Fruit fly (Drosophila melanogaster) whole organism, embryonic: ENCODE measurements around the gene CG46387.

Experiments used
- Abd-B ChIP-seq: fragments of 200-800 bp; sonication (Bioruptor generic); optimal IDR thresholded peaks from 2 replicates; lab custom pipeline; 2018; ENCODE audit warnings: missing biosample characterization, mild to moderate bottlenecking, missing genetic modification characterization, moderate library complexity
- Adf1 ChIP-seq: fragments of 200-800 bp; sonication (Bioruptor generic); IDR thresholded peaks from 2 replicates; pipeline ENCODE4 v1.3.6; 2022; ENCODE audit warnings: missing biosample characterization, missing genetic modification characterization
- C15 ChIP-seq: fragments of 200-800 bp; sonication (Bioruptor generic); IDR thresholded peaks from 3 replicates; pipeline ENCODE4 v1.3.6; 2022; ENCODE audit warnings: missing biosample characterization, missing genetic modification characterization
- CG10147 ChIP-seq: fragments of 200-800 bp; sonication (Bioruptor generic); optimal IDR thresholded peaks from 2 replicates; lab custom pipeline; 2019; ENCODE audit warnings: missing biosample characterization, mild to moderate bottlenecking, missing genetic modification characterization, moderate library complexity
- CG12236 ChIP-seq: fragments of 200-800 bp; sonication (Bioruptor generic); optimal IDR thresholded peaks from 2 replicates; lab custom pipeline; 2016; ENCODE audit warnings: missing biosample characterization, missing genetic modification characterization
- CG13894 ChIP-seq: fragments of 200-800 bp; sonication (Bioruptor generic); optimal IDR thresholded peaks from 3 replicates; lab custom pipeline; 2018; ENCODE audit warnings: missing biosample characterization, mild to moderate bottlenecking, missing genetic modification characterization, moderate library complexity
- CG18764 ChIP-seq: fragments of 200-800 bp; sonication (Bioruptor generic); optimal IDR thresholded peaks from 3 replicates; lab custom pipeline; 2016; ENCODE audit warnings: missing biosample characterization, missing genetic modification characterization
- CG2889 ChIP-seq: fragments of 200-800 bp; sonication (Bioruptor generic); IDR thresholded peaks from 3 replicates; pipeline ENCODE4 v1.3.6; 2022; ENCODE audit warnings: missing biosample characterization, missing genetic modification characterization
- CG43689 ChIP-seq: fragments of 200-800 bp; sonication (Bioruptor generic); IDR thresholded peaks from 2 replicates; pipeline ENCODE4 v1.3.6; 2022; ENCODE audit warnings: missing biosample characterization, missing genetic modification characterization
- CG5180 ChIP-seq: fragments of 200-800 bp; sonication (Bioruptor generic); optimal IDR thresholded peaks from 3 replicates; lab custom pipeline; 2017; ENCODE audit warnings: missing biosample characterization, missing genetic modification characterization, mild to moderate bottlenecking, moderate library complexity, missing genetic modification reagents
- CG7372 ChIP-seq: fragments of 200-800 bp; sonication (Bioruptor generic); IDR thresholded peaks from 2 replicates; pipeline ENCODE4 v1.3.6; 2022; ENCODE audit warnings: missing biosample characterization, missing genetic modification characterization
- CG8924 ChIP-seq: fragments of 200-800 bp; optimal IDR thresholded peaks from 3 replicates; lab custom pipeline; 2019; ENCODE audit warnings: missing biosample characterization, mild to moderate bottlenecking, missing genetic modification characterization, moderate library complexity
- Deaf1 ChIP-seq: fragments of 200-800 bp; optimal IDR thresholded peaks from 3 replicates; lab custom pipeline; 2019; ENCODE audit warnings: missing biosample characterization, mild to moderate bottlenecking, missing genetic modification characterization, moderate library complexity
- Hr39 ChIP-seq: fragments of >200 bp; optimal IDR thresholded peaks from 2 replicates; lab custom pipeline; 2017
- Mrtf ChIP-seq: fragments of 200-800 bp; sonication (Bioruptor generic); IDR thresholded peaks from 3 replicates; pipeline ENCODE4 v1.3.6; 2022; ENCODE audit warnings: missing biosample characterization, missing genetic modification characterization
- Oaz ChIP-seq: fragments of 200-800 bp; sonication (Bioruptor generic); IDR thresholded peaks from 2 replicates; pipeline ENCODE4 v1.3.6; 2022; ENCODE audit warnings: missing biosample characterization, missing genetic modification characterization
- abd-A ChIP-seq: fragments of 200-800 bp; sonication (Bioruptor generic); optimal IDR thresholded peaks from 3 replicates; lab custom pipeline; 2019; ENCODE audit warnings: missing biosample characterization, mild to moderate bottlenecking, missing genetic modification characterization, moderate library complexity
- ac ChIP-seq: fragments of 200-800 bp; sonication (Bioruptor generic); optimal IDR thresholded peaks from 3 replicates; lab custom pipeline; 2017; ENCODE audit warnings: missing biosample characterization, mild to moderate bottlenecking, missing genetic modification characterization
- chinmo ChIP-seq: fragments of 200-800 bp; sonication (Bioruptor generic); IDR thresholded peaks from 4 replicates; pipeline ENCODE4 v1.3.6; 2022; ENCODE audit warnings: missing biosample characterization, missing genetic modification characterization; ENCODE audit not compliant: partially characterized antibody
- crol ChIP-seq: fragments of 200-800 bp; sonication (Bioruptor generic); IDR thresholded peaks from 2 replicates; pipeline ENCODE4 v1.3.6; 2022; ENCODE audit warnings: missing biosample characterization, missing genetic modification characterization
- crp ChIP-seq, 2 experiments: fragments of 200-800 bp; sonication (Bioruptor generic); optimal IDR thresholded peaks; 2 replicates in 1 of 2; 3 replicates in 1 of 2; lab custom pipeline; 2017; ENCODE audit warnings: missing biosample characterization in 2 of 2, missing genetic modification characterization in 2 of 2, mild to moderate bottlenecking in 1 of 2, moderate library complexity in 1 of 2
- ewg ChIP-seq: fragments of 200-800 bp; sonication (Bioruptor generic); optimal IDR thresholded peaks from 3 replicates; lab custom pipeline; 2017; ENCODE audit warnings: mild to moderate bottlenecking, missing biosample characterization, missing genetic modification reagents, missing genetic modification characterization
- eyg ChIP-seq: fragments of 200-800 bp; sonication (Bioruptor generic); optimal IDR thresholded peaks from 3 replicates; lab custom pipeline; 2016; ENCODE audit warnings: missing biosample characterization, missing genetic modification characterization
- jigr1 ChIP-seq: fragments of 200-800 bp; sonication (Bioruptor generic); IDR thresholded peaks from 3 replicates; pipeline ENCODE4 v1.3.6; 2022; ENCODE audit warnings: missing biosample characterization, missing genetic modification characterization
- sc ChIP-seq, 3 experiments: fragments of >200 bp in 2 of 3; fragments of 200-800 bp in 1 of 3; sonication (Bioruptor generic) in 1 of 3; optimal IDR thresholded peaks; 2 replicates in 2 of 3; 3 replicates in 1 of 3; lab custom pipeline; 2017; ENCODE audit warnings: mild to moderate bottlenecking in 1 of 3, missing biosample characterization in 1 of 3, missing genetic modification characterization in 1 of 3, missing genetic modification reagents in 1 of 3
- scrt ChIP-seq: fragments of 200-800 bp; sonication (Bioruptor generic); optimal IDR thresholded peaks from 2 replicates; lab custom pipeline; 2018; ENCODE audit warnings: missing biosample characterization, mild to moderate bottlenecking, missing genetic modification characterization, moderate library complexity
- slp2 ChIP-seq: fragments of 200-800 bp; sonication (Bioruptor generic); optimal IDR thresholded peaks from 2 replicates; lab custom pipeline; 2016; ENCODE audit warnings: missing biosample characterization, missing genetic modification characterization
- stwl ChIP-seq: fragments of 200-800 bp; sonication (Bioruptor generic); optimal IDR thresholded peaks from 3 replicates; lab custom pipeline; 2018; ENCODE audit warnings: missing biosample characterization, mild to moderate bottlenecking, missing genetic modification characterization, moderate library complexity

Gene CG46387

DNA sequence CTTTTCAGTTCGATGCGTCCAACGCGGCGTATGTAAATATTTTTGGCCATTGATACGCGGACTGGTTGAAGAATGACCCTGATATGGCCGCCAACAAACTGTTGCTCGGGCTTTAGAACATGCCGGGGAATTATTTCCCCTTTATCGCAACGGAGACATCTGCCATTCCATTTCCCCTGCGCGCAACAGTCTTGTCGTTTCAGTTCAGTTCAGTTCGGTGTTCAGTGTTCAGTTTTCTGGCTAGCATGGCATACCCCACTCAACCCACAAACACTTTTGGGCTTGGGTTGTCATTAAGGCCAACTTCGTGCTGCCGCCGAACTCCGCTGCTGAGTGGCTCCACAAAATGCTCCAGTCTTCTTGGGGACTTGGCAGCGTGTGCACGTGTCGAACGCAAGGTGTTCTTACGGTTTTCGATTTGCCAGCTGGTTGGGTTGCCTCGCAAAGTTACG is 9.3 kb downstream of the CG46387 start, which contains the start of gene bma:
Gene bma, plus strand, starts transcription at position 402 of the 452 bp plus-strand sequence.
- TF ChIP-seq Oaz (GFP tag; lab: Robert Waterston, UW) (no peak), CG18764 (GFP tag; lab: Kevin White, UChicago) (no peak), CG8924 (no peak), CG10147 (GFP tag; lab: Kevin White, UChicago) (no peak), CG7372 (no peak), C15 (no peak), CG2889 (GFP tag; lab: Robert Waterston, UW) (no peak), Hr39 (no peak), stwl (tag; lab: Kevin White, UChicago) (no peak), Mrtf (no peak), scrt (GFP tag; lab: Kevin White, UChicago) (peak; percentile 97), abd-A (tag; lab: Kevin White, UChicago) (peak; percentile 11), sc (optimal IDR thresholded peaks at IDR 0.05; lab: Kevin White, UChicago) (no peak), sc (GFP tag; optimal IDR thresholded peaks at IDR 0.05; lab: Kevin White, UChicago) (no peak), eyg (GFP tag; lab: Kevin White, UChicago) (no peak), Abd-B (GFP tag; lab: Kevin White, UChicago) (no peak), slp2 (no peak), CG5180 (GFP tag; lab: Kevin White, UChicago) (peak; percentile 88), Deaf1 (tag; lab: Kevin White, UChicago) (peak; percentile 75), CG12236 (GFP tag; lab: Kevin White, UChicago) (no peak)
- TF ChIP-seq, all 482 proteins: peak for 4

dm6 chr3L:9927169-9927568 is 28.7 kb downstream of the CG46387 start:
- TF ChIP-seq scrt (GFP tag; lab: Kevin White, UChicago) (peak; percentile 100), Deaf1 (tag; lab: Kevin White, UChicago) (peak; percentile 69), crp (GFP tag; optimal IDR thresholded peaks at IDR 0.05; lab: Kevin White, UChicago) (peak in 1 of 2 experiments; percentile 33), chinmo (GFP tag; lab: Robert Waterston, UW) (0 out of 4 replicates have a peak, but pooled peaks have one; percentile 24), abd-A (tag; lab: Kevin White, UChicago) (peak; percentile 69), Adf1 (GFP tag; lab: Robert Waterston, UW) (peak; percentile 10; the same call in 1 of the 2 replicates), CG13894 (tag; lab: Kevin White, UChicago) (peak; percentile 22), ewg (GFP tag; lab: Kevin White, UChicago) (peak; percentile 83), crol (GFP tag; lab: Robert Waterston, UW) (peak; percentile 74), jigr1 (GFP tag; lab: Robert Waterston, UW) (no peak), CG5180 (GFP tag; lab: Kevin White, UChicago) (peak; percentile 92), CG43689 (GFP tag; lab: Robert Waterston, UW) (no peak), ac (GFP tag; lab: Kevin White, UChicago) (no peak)
